Fruit fly (Drosophila melanogaster): ENCODE results near the gene CG10137.

Gene CG10137

dm6 chr2L:19571574-19572495 is 45.3 kb downstream of the CG10137 start:
- TF ChIP-seq Sp1 (GFP tag; optimal IDR thresholded peaks at IDR 0.05) (no peak), fru (GFP tag; optimal IDR thresholded peaks at IDR 0.05) (peak; percentile 22), psq (GFP tag; optimal IDR thresholded peaks at IDR 0.05) (peak; percentile 91), Vsx2 (GFP tag; optimal IDR thresholded peaks at IDR 0.05; ENCODE audit: partially characterized antibody) (peak; percentile 22), sv (GFP tag; optimal IDR thresholded peaks at IDR 0.05) (no peak), dl (GFP tag; optimal IDR thresholded peaks at IDR 0.05; ENCODE audit: insufficient read depth in 1 of 2, partially characterized antibody in 2 of 2) (peak; percentile 70 to 77), Hnf4 (GFP tag; optimal IDR thresholded peaks at IDR 0.05) (no peak), Dif (GFP tag; optimal IDR thresholded peaks at IDR 0.05; ENCODE audit: partially characterized antibody) (peak; percentile 84), h (GFP tag; optimal IDR thresholded peaks at IDR 0.05) (peak; percentile 5), Mio (GFP tag; optimal IDR thresholded peaks at IDR 0.05) (no peak), Hr83 (GFP tag; optimal IDR thresholded peaks at IDR 0.05; ENCODE audit: poor library complexity, severe bottlenecking) (peak; percentile 70), N (GFP tag; optimal IDR thresholded peaks at IDR 0.05) (peak; percentile 94), tai (GFP tag; optimal IDR thresholded peaks at IDR 0.05) (peak; percentile 46), Jra (GFP tag; optimal IDR thresholded peaks at IDR 0.05) (no peak), brk (GFP tag; optimal IDR thresholded peaks at IDR 0.05) (peak; percentile 86)

- TF ChIP-seq ey (GFP tag; optimal IDR thresholded peaks at IDR 0.05) (peak; percentile 94), N (GFP tag; optimal IDR thresholded peaks at IDR 0.05) (no peak), pan (optimal IDR thresholded peaks at IDR 0.05) (peak; percentile 74), dl (GFP tag; optimal IDR thresholded peaks at IDR 0.05; ENCODE audit: insufficient read depth in 1 of 2, partially characterized antibody in 2 of 2) (peak; percentile 68 to 79), tai (GFP tag; optimal IDR thresholded peaks at IDR 0.05) (no peak), sv (GFP tag; optimal IDR thresholded peaks at IDR 0.05) (peak; percentile 83), Hnf4 (GFP tag; optimal IDR thresholded peaks at IDR 0.05) (peak; percentile 84), sage (GFP tag; optimal IDR thresholded peaks at IDR 0.05) (peak; percentile 82), Hr83 (GFP tag; optimal IDR thresholded peaks at IDR 0.05; ENCODE audit: poor library complexity, severe bottlenecking) (peak; percentile 53), foxo (GFP tag; optimal IDR thresholded peaks at IDR 0.05) (peak; percentile 29 to 94), GATAd (GFP tag; optimal IDR thresholded peaks at IDR 0.05) (no peak), lola (GFP tag; optimal IDR thresholded peaks at IDR 0.05) (no peak), dsf (GFP tag; optimal IDR thresholded peaks at IDR 0.05; ENCODE audit: borderline replicate concordance) (peak; percentile 3), woc (GFP tag; optimal IDR thresholded peaks at IDR 0.05) (peak; percentile 99), jim (GFP tag; optimal IDR thresholded peaks at IDR 0.05) (peak; percentile 96), brk (GFP tag; optimal IDR thresholded peaks at IDR 0.05) (peak; percentile 68), br (GFP tag; optimal IDR thresholded peaks at IDR 0.05) (peak; percentile 92), HLH106 (tag; optimal IDR thresholded peaks at IDR 0.05) (peak; percentile 94), Dif (GFP tag; optimal IDR thresholded peaks at IDR 0.05; ENCODE audit: partially characterized antibody) (peak; percentile 93), usp (GFP tag; optimal IDR thresholded peaks at IDR 0.05) (no peak), psq (GFP tag; optimal IDR thresholded peaks at IDR 0.05) (peak; percentile 92), Vsx2 (GFP tag; optimal IDR thresholded peaks at IDR 0.05; ENCODE audit: partially characterized antibody) (peak; percentile 4), Dfd (GFP tag; optimal IDR thresholded peaks at IDR 0.05) (no peak), fru (GFP tag; optimal IDR thresholded peaks at IDR 0.05) (peak; percentile 96), Jra (GFP tag; optimal IDR thresholded peaks at IDR 0.05) (peak; percentile 42), Sp1 (GFP tag; optimal IDR thresholded peaks at IDR 0.05) (peak; percentile 94), CG9705 (GFP tag; optimal IDR thresholded peaks at IDR 0.05) (peak; percentile 84), rgr (GFP tag; optimal IDR thresholded peaks at IDR 0.05) (peak; percentile 91), OdsH (GFP tag; optimal IDR thresholded peaks at IDR 0.05) (peak; percentile 94), Hr78 (GFP tag; optimal IDR thresholded peaks at IDR 0.05) (no peak), Abd-B (GFP tag; optimal IDR thresholded peaks at IDR 0.05) (no peak), Rel (GFP tag; optimal IDR thresholded peaks at IDR 0.05) (peak; percentile 86), Rel (tag; optimal IDR thresholded peaks at IDR 0.05) (peak; percentile 61), Myc (optimal IDR thresholded peaks at IDR 0.05) (no peak), CG32264 (GFP tag; optimal IDR thresholded peaks at IDR 0.05) (peak; percentile 83), CrebA (GFP tag; optimal IDR thresholded peaks at IDR 0.05; ENCODE audit: borderline replicate concordance) (no peak), h (GFP tag; optimal IDR thresholded peaks at IDR 0.05) (peak; percentile 94), Mio (GFP tag; optimal IDR thresholded peaks at IDR 0.05) (peak; percentile 25), dmrt93B (GFP tag; optimal IDR thresholded peaks at IDR 0.05) (peak; percentile 89)
Observed at dm6 chr2L:19572496-19573317, 46.2 kb downstream of the CG10137 start.
